Fruit fly (Drosophila melanogaster): ENCODE results near the gene Cyp28d1.

Cyp28d1 gene

dm6 chr2L:5249766-5250165 is 39.5 kb downstream of the Cyp28d1 start (continued):
- TF ChIP-seq dimm (GFP tag; IDR thresholded peaks at IDR 0.05) (no peak), CG15011 (GFP tag; optimal IDR thresholded peaks at IDR 0.05) (no peak), CG1602 (GFP tag; optimal IDR thresholded peaks at IDR 0.05) (no peak), CG10959 (GFP tag; IDR thresholded peaks at IDR 0.05) (no peak), CG3065 (GFP tag; optimal IDR thresholded peaks at IDR 0.05) (no peak), gfzf (GFP tag; optimal IDR thresholded peaks at IDR 0.05) (no peak), Atf-2 (GFP tag; optimal IDR thresholded peaks at IDR 0.05) (no peak), BEAF-32 (GFP tag; optimal IDR thresholded peaks at IDR 0.05) (no peak), CG31441 (GFP tag; IDR thresholded peaks at IDR 0.05) (no peak), CG4360 (GFP tag; IDR thresholded peaks at IDR 0.05) (no peak), dysf (GFP tag; IDR thresholded peaks at IDR 0.05) (no peak), prd (optimal IDR thresholded peaks at IDR 0.05) (no peak), prd (GFP tag; IDR thresholded peaks at IDR 0.05) (0 out of 3 replicates have a peak, but pooled peaks have one; percentile 11), CG13624 (GFP tag; optimal IDR thresholded peaks at IDR 0.05) (no peak), CG12659 (GFP tag; optimal IDR thresholded peaks at IDR 0.05) (no peak), pum (GFP tag; optimal IDR thresholded peaks at IDR 0.05) (no peak), Ptx1 (GFP tag; IDR thresholded peaks at IDR 0.05) (no peak), B-H2 (GFP tag; optimal IDR thresholded peaks at IDR 0.05) (no peak), corto (GFP tag; optimal IDR thresholded peaks at IDR 0.05) (peak; percentile 49), yki (optimal IDR thresholded peaks at IDR 0.05) (no peak), CG12942 (GFP tag; optimal IDR thresholded peaks at IDR 0.05) (no peak), org-1 (GFP tag; optimal IDR thresholded peaks at IDR 0.05) (no peak), Jarid2 (GFP tag; optimal IDR thresholded peaks at IDR 0.05) (no peak), CG8944 (GFP tag; optimal IDR thresholded peaks at IDR 0.05) (no peak), vnd (GFP tag; IDR thresholded peaks at IDR 0.05; ENCODE audit: partially characterized antibody) (no peak), lbe (GFP tag; optimal IDR thresholded peaks at IDR 0.05) (peak; percentile 75), unc-4 (GFP tag; IDR thresholded peaks at IDR 0.05; ENCODE audit: partially characterized antibody) (no peak), CG31224 (GFP tag; IDR thresholded peaks at IDR 0.05) (0 out of 2 replicates have a peak, but pooled peaks have one; percentile 12), CG14441 (GFP tag; IDR thresholded peaks at IDR 0.05) (no peak), Camta (GFP tag; optimal IDR thresholded peaks at IDR 0.05) (no peak), Hmr (GFP tag; optimal IDR thresholded peaks at IDR 0.05) (no peak), HLH3B (GFP tag; IDR thresholded peaks at IDR 0.05) (no peak), Myb (GFP tag; optimal IDR thresholded peaks at IDR 0.05) (no peak), nom (GFP tag; optimal IDR thresholded peaks at IDR 0.05) (peak; percentile 27), CG10267 (tag; optimal IDR thresholded peaks at IDR 0.05) (no peak), sim (GFP tag; IDR thresholded peaks at IDR 0.05) (no peak), zf30C (GFP tag; optimal IDR thresholded peaks at IDR 0.05) (peak; percentile 42), scrt (GFP tag; optimal IDR thresholded peaks at IDR 0.05) (no peak), CG11504 (tag; optimal IDR thresholded peaks at IDR 0.05) (no peak), Dip2 (GFP tag; IDR thresholded peaks at IDR 0.05) (no peak), rib (GFP tag; IDR thresholded peaks at IDR 0.05) (no peak), Hand (GFP tag; optimal IDR thresholded peaks at IDR 0.05) (no peak), Drgx (GFP tag; IDR thresholded peaks at IDR 0.05) (peak; percentile 36; the same call in 1 of the 2 replicates), CG12391 (tag; optimal IDR thresholded peaks at IDR 0.05) (no peak), CG31365 (tag; optimal IDR thresholded peaks at IDR 0.05) (no peak), CG14965 (GFP tag; optimal IDR thresholded peaks at IDR 0.05; ENCODE audit: borderline replicate concordance) (no peak), Sox102F (GFP tag; optimal IDR thresholded peaks at IDR 0.05) (no peak)

Measured in whole organism, embryonic.